Worm (Caenorhabditis elegans) whole organism, dauer: ENCODE measurements around the gene clec-139.

Experiments used
- unc-62 ChIP-seq: sonication (generic microtip); optimal IDR thresholded peaks from 2 replicates; lab custom pipeline; 2017; ENCODE audit warnings: missing biosample characterization, missing genetic modification reagents, missing genetic modification characterization

The clec-139 gene

ce11 chrII:4581090-4581489, 40.5 kb downstream of the clec-139 start:
- no peak for TF ChIP-seq unc-62

DNA sequence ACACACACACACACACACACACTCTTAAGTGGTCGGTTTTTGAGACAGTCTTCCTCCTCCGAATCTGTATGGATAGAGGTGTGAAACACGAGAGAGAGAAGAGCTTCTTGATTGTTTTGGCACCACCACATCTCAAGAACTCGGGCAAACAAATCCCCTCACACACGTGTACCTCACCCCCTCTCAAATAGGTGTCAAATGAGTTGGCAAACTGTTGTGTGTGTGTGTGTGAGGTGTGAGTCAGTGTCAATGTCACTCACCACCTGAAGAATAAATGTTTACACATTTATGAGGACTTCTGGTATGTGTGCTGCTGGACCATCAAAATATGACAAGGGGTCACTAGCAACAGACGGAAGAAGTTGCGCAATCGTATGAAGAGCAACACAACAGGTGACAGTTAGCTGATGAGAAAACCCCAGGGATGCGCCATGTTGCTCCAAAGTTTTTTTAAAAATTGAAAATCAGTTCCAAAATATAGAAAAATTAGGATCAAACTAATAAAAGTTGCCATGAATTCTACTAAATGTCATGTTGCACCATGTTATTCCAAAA, 41.6 kb downstream of the clec-139 start:
- no peak for TF ChIP-seq unc-62

- no peak for TF ChIP-seq unc-62
Observed at ce11 chrII:4579375-4579774, 42.2 kb downstream of the clec-139 start.

ce11 chrII:4577391-4577790, 44.2 kb downstream of the clec-139 start:
- TF ChIP-seq unc-62 = no peak

DNA sequence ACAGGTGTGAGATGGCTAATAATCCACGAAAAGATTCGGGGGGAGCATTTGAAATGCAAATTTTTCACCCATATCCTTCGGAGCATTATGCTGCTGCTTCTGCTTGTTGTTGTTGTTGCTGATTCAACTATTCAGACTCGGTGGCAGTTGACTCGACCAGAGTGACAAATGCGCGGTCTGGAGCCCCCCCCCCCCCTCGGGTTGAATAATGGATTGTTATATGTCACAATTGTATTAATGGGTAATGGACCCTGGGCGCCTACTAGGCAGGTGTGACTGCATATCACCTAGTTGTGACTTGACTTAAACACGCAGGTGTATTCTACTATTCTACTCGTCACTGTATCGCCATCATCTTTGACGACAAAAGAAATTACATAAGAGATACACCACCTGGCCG, 46.0 kb downstream of the clec-139 start:
- TF ChIP-seq unc-62 = no peak

- TF ChIP-seq unc-62 = no peak
Observed at ce11 chrII:4574658-4575057, 46.9 kb downstream of the clec-139 start.

ce11 chrII:4573084-4573483, 48.5 kb downstream of the clec-139 start:
- no peak for TF ChIP-seq unc-62

ce11 chrII:4572579-4572978, 49.0 kb downstream of the clec-139 start:
- TF ChIP-seq unc-62 = no peak

DNA sequence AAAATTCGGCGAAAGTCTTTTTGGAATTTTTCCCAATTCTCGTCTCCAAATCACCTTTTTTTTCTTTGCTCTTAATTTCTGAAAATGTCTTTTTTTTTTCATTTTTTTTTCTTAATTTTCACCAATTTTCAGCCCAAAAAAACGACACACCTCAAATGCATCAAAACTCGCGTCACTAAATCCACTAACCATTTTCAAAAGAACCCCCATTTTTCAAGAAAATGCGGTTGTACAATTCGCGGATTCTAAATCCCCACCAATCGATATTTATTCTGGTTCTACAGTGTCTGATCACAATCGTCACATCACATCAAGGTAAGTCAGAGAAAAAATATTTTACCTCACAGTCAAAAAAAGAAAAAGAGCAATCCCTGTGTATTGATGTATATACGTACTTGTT, 49.7 kb downstream of the clec-139 start, which contains the start of gene vab-1:
TSS of gene vab-1 (plus strand) at position 133 of the 400 bp plus-strand sequence.
- TF ChIP-seq unc-62 = no peak

DNA sequence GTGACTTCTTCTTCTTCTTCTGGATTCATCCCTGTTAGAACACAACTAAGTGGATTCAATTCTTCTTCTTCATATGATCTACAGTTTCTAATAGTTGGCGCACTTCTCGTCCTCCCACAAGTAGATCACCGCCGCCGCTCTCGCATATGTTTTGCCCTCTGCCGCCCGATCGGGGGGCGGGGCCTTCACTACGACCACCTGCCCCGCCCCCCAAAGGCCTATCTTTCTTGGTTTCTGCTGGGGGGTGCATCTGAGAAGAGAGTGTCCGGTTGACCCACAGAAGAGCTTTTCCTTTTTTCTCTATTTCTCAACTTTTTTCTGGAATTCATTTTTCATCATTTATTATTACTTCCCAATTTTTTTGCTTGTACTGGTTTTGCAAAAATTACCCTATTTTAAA, 50.4 kb downstream of the clec-139 start:
- TF ChIP-seq unc-62 = no peak
